7 worm cellular contexts compared by ENCODE assay signal in genomic region chrIII:12456801-12457647, ce11.
TF ChIP-seq lines count a peak whose summit lies in the region.

scav-3 (minus strand) TSS chrIII:12456850.
Y49E10.21 (plus strand) TSS chrIII:12457597.

TF ChIP-seq in whole organism, L1 larva, 84 proteins besides CTCF, POLR2A, EP300 and RAD21 (continues in another document):
- TF ChIP-seq nhr-85 (tag; lab: Kevin White, UChicago) (peak; percentile 74), grh-1 (GFP tag; IDR thresholded peaks at IDR 0.05; lab: Robert Waterston, UW) (no peak), skn-1 (tag; optimal IDR thresholded peaks at IDR 0.05; lab: Kevin White, UChicago) (peak; percentile 34), egl-27 (tag; optimal IDR thresholded peaks at IDR 0.05; lab: Kevin White, UChicago) (no peak), rnt-1 (tag; optimal IDR thresholded peaks at IDR 0.05; lab: Kevin White, UChicago) (no peak), C34B4.2 (tag; optimal IDR thresholded peaks at IDR 0.05; lab: Kevin White, UChicago) (no peak), sox-4 (tag; optimal IDR thresholded peaks at IDR 0.05; lab: Kevin White, UChicago) (no peak), alr-1 (tag; optimal IDR thresholded peaks at IDR 0.05; lab: Kevin White, UChicago; ENCODE audit: borderline replicate concordance) (no peak), lin-39 (tag; optimal IDR thresholded peaks at IDR 0.05; lab: Kevin White, UChicago) (no peak), hlh-4 (tag; optimal IDR thresholded peaks at IDR 0.05; lab: Kevin White, UChicago) (no peak), C04F5.9 (tag; optimal IDR thresholded peaks at IDR 0.05; lab: Kevin White, UChicago) (no peak), aly-2 (tag; optimal IDR thresholded peaks at IDR 0.05; lab: Kevin White, UChicago) (no peak), zip-4 (GFP tag; optimal IDR thresholded peaks at IDR 0.05; lab: Kevin White, UChicago) (no peak), lir-3 (tag; optimal IDR thresholded peaks at IDR 0.05; lab: Kevin White, UChicago; ENCODE audit: poor library complexity) (no peak)

TF ChIP-seq in whole organism, L2 larva, 48 proteins besides CTCF, POLR2A, EP300 and RAD21:
- TF ChIP-seq nhr-129 (tag; optimal IDR thresholded peaks at IDR 0.05; lab: Kevin White, UChicago) (peak; percentile 44), F13H6.1 (tag; optimal IDR thresholded peaks at IDR 0.05; lab: Kevin White, UChicago) (no peak), C34F6.9 (tag; optimal IDR thresholded peaks at IDR 0.05; lab: Kevin White, UChicago) (peak; percentile 70), fos-1 (tag; optimal IDR thresholded peaks at IDR 0.05; lab: Kevin White, UChicago) (peak; percentile 59), skn-1 (tag; optimal IDR thresholded peaks at IDR 0.05; lab: Kevin White, UChicago) (peak; percentile 35), crh-2 (tag; optimal IDR thresholded peaks at IDR 0.05; lab: Kevin White, UChicago) (peak; percentile 52), lsy-2 (tag; optimal IDR thresholded peaks at IDR 0.05; lab: Kevin White, UChicago) (peak in 1 of 2 experiments; percentile 58), nhr-6 (tag; optimal IDR thresholded peaks at IDR 0.05; lab: Kevin White, UChicago) (no peak), sem-4 (tag; optimal IDR thresholded peaks at IDR 0.05; lab: Kevin White, UChicago) (peak; percentile 35), unc-55 (GFP tag; optimal IDR thresholded peaks at IDR 0.05; lab: Kevin White, UChicago) (peak; percentile 28), blmp-1 (tag; optimal IDR thresholded peaks at IDR 0.05; lab: Kevin White, UChicago; ENCODE audit: insufficient read depth) (no peak), gmeb-1 (tag; optimal IDR thresholded peaks at IDR 0.05; lab: Kevin White, UChicago) (peak; percentile 14), Y55F3AM.14 (GFP tag; optimal IDR thresholded peaks at IDR 0.05; lab: Kevin White, UChicago) (no peak)

TF ChIP-seq in whole organism, L3 larva, 47 proteins besides CTCF, POLR2A, EP300 and RAD21 (continues in another document):
- no peak for TF ChIP-seq ceh-82 (tag; optimal IDR thresholded peaks at IDR 0.05; lab: Kevin White, UChicago)
- TF ChIP-seq nhr-237 (tag; optimal IDR thresholded peaks at IDR 0.05; lab: Kevin White, UChicago), result no peak
- TF ChIP-seq nhr-12 (tag; optimal IDR thresholded peaks at IDR 0.05; lab: Kevin White, UChicago), result no peak
- TF ChIP-seq pqm-1 (tag; optimal IDR thresholded peaks at IDR 0.05; lab: Kevin White, UChicago), result peak; percentile 35
- no peak for TF ChIP-seq nhr-77 (tag; optimal IDR thresholded peaks at IDR 0.05; lab: Kevin White, UChicago)
- TF ChIP-seq ceh-28 (tag; optimal IDR thresholded peaks at IDR 0.05; lab: Kevin White, UChicago), result peak; percentile 73
- TF ChIP-seq ztf-4 (tag; optimal IDR thresholded peaks at IDR 0.05; lab: Kevin White, UChicago), result no peak
- TF ChIP-seq unc-62 (GFP tag; optimal IDR thresholded peaks at IDR 0.05; lab: Kevin White, UChicago), result no peak
- TF ChIP-seq tbx-2 (tag; optimal IDR thresholded peaks at IDR 0.05; lab: Kevin White, UChicago), result no peak
- no peak for TF ChIP-seq eor-1 (tag; optimal IDR thresholded peaks at IDR 0.05; lab: Kevin White, UChicago)
- peak; percentile 40 for TF ChIP-seq elt-2 (tag; optimal IDR thresholded peaks at IDR 0.05; lab: Kevin White, UChicago)
- no peak for TF ChIP-seq jun-1 (tag; optimal IDR thresholded peaks at IDR 0.05; lab: Kevin White, UChicago)
- no peak for TF ChIP-seq unc-39 (tag; optimal IDR thresholded peaks at IDR 0.05; lab: Kevin White, UChicago)
- peak; percentile 53 for TF ChIP-seq lin-15B (tag; optimal IDR thresholded peaks at IDR 0.05; lab: Kevin White, UChicago)

TF ChIP-seq in whole organism, L4 larva, 104 proteins besides CTCF, POLR2A, EP300 and RAD21 (continues in another document):
- TF ChIP-seq attf-4 (tag; optimal IDR thresholded peaks at IDR 0.05; lab: Kevin White, UChicago), result no peak
- no peak; the same call in 1 of the 2 replicates for TF ChIP-seq dmd-6 (GFP tag; IDR thresholded peaks at IDR 0.05; lab: Robert Waterston, UW)
- no peak for TF ChIP-seq snpc-4 (tag; optimal IDR thresholded peaks at IDR 0.05; lab: Kevin White, UChicago)
- TF ChIP-seq lin-38 (GFP tag; IDR thresholded peaks at IDR 0.05; lab: Robert Waterston, UW), result peak; percentile 9
- TF ChIP-seq madf-5 (GFP tag; IDR thresholded peaks at IDR 0.05; lab: Robert Waterston, UW), result 0 out of 4 replicates have a peak, but pooled peaks of 1 of the 2 experiments have one; percentile 2
- peak; percentile 26 for TF ChIP-seq unc-130 (GFP tag; optimal IDR thresholded peaks at IDR 0.05; lab: Kevin White, UChicago)
- TF ChIP-seq madf-9 (GFP tag; conservative IDR thresholded peaks at IDR 0.05; lab: Robert Waterston, UW), result no peak
- peak; percentile 69 for TF ChIP-seq nhr-28 (tag; optimal IDR thresholded peaks at IDR 0.05; lab: Kevin White, UChicago)
- peak; percentile 40 for TF ChIP-seq pqm-1 (tag; optimal IDR thresholded peaks at IDR 0.05; lab: Kevin White, UChicago)
- TF ChIP-seq lin-29 (GFP tag; IDR thresholded peaks at IDR 0.05; lab: Robert Waterston, UW), result no peak
- TF ChIP-seq skn-1 (tag; optimal IDR thresholded peaks at IDR 0.05; lab: Kevin White, UChicago), result no peak
- TF ChIP-seq ztf-11 (tag; optimal IDR thresholded peaks at IDR 0.05; lab: Kevin White, UChicago), result no peak
- TF ChIP-seq lsy-2 (tag; optimal IDR thresholded peaks at IDR 0.05; lab: Kevin White, UChicago), result peak in 1 of 2 experiments; percentile 39
- peak; percentile 18 for TF ChIP-seq mxl-3 (GFP tag; optimal IDR thresholded peaks at IDR 0.05; lab: Kevin White, UChicago)

TF ChIP-seq in whole organism, late embryonic, 69 proteins besides CTCF, POLR2A, EP300 and RAD21:
- TF ChIP-seq ceh-31 (tag; optimal IDR thresholded peaks at IDR 0.05; lab: Kevin White, UChicago) (peak; percentile 37), ets-4 (tag; optimal IDR thresholded peaks at IDR 0.05; lab: Kevin White, UChicago) (peak; percentile 43), ahr-1 (tag; optimal IDR thresholded peaks at IDR 0.05; lab: Kevin White, UChicago) (no peak), hlh-30 (tag; optimal IDR thresholded peaks at IDR 0.05; lab: Kevin White, UChicago; ENCODE audit: insufficient read depth) (peak; percentile 75), che-1 (tag; optimal IDR thresholded peaks at IDR 0.05; lab: Kevin White, UChicago) (no peak)

TF ChIP-seq in whole organism, mixed stage, embryonic, 35 proteins besides CTCF, POLR2A, EP300 and RAD21:
- TF ChIP-seq mls-2 (tag; optimal IDR thresholded peaks at IDR 0.05; lab: Kevin White, UChicago) (no peak), nhr-12 (tag; optimal IDR thresholded peaks at IDR 0.05; lab: Kevin White, UChicago) (no peak), ceh-83 (GFP tag; optimal IDR thresholded peaks at IDR 0.05; lab: Kevin White, UChicago) (no peak), unc-120 (tag; optimal IDR thresholded peaks at IDR 0.05; lab: Kevin White, UChicago; ENCODE audit: poor library complexity, severe bottlenecking) (no peak), snpc-4 (tag; optimal IDR thresholded peaks at IDR 0.05; lab: Kevin White, UChicago) (no peak), sptf-1 (tag; optimal IDR thresholded peaks at IDR 0.05; lab: Kevin White, UChicago) (no peak), mep-1 (tag; optimal IDR thresholded peaks at IDR 0.05; lab: Kevin White, UChicago) (peak; percentile 10), unc-39 (tag; optimal IDR thresholded peaks at IDR 0.05; lab: Kevin White, UChicago) (no peak)

TF ChIP-seq in whole organism, young adult, 124 proteins besides CTCF, POLR2A, EP300 and RAD21 (continues in another document):
- TF ChIP-seq Y79H2A.3 (GFP tag; conservative IDR thresholded peaks at IDR 0.05; lab: Robert Waterston, UW) (no peak), ztf-3 (GFP tag; optimal IDR thresholded peaks at IDR 0.05; lab: Kevin White, UChicago) (no peak), F57A8.1 (GFP tag; optimal IDR thresholded peaks at IDR 0.05; lab: Kevin White, UChicago) (no peak), T07F8.4 (tag; optimal IDR thresholded peaks at IDR 0.05; lab: Kevin White, UChicago) (no peak), let-607 (tag; optimal IDR thresholded peaks at IDR 0.05; lab: Kevin White, UChicago) (no peak), D2030.7 (GFP tag; IDR thresholded peaks at IDR 0.05; lab: Robert Waterston, UW) (peak; percentile 57; the same call in 1 of the 2 replicates), cebp-1 (GFP tag; IDR thresholded peaks at IDR 0.05; lab: Robert Waterston, UW) (no peak), cebp-1 (tag; optimal IDR thresholded peaks at IDR 0.05; lab: Kevin White, UChicago) (peak; percentile 51), ceh-79 (tag; optimal IDR thresholded peaks at IDR 0.05; lab: Kevin White, UChicago) (no peak), madf-10 (tag; optimal IDR thresholded peaks at IDR 0.05; lab: Kevin White, UChicago) (no peak), aptf-2 (GFP tag; conservative IDR thresholded peaks at IDR 0.05; lab: Robert Waterston, UW) (no peak), F23B12.7 (tag; optimal IDR thresholded peaks at IDR 0.05; lab: Kevin White, UChicago; ENCODE audit: insufficient read depth) (no peak), lin-54 (GFP tag; optimal IDR thresholded peaks at IDR 0.05; lab: Kevin White, UChicago) (peak; percentile 59), F37B4.10 (GFP tag; IDR thresholded peaks at IDR 0.05; lab: Robert Waterston, UW) (no peak), ceh-91 (GFP tag; IDR thresholded peaks at IDR 0.05; lab: Robert Waterston, UW) (peak; percentile 67; the same call in 1 of the 2 replicates), tbx-9 (tag; optimal IDR thresholded peaks at IDR 0.05; lab: Kevin White, UChicago; ENCODE audit: borderline replicate concordance) (no peak), sea-2 (GFP tag; IDR thresholded peaks at IDR 0.05; lab: Robert Waterston, UW) (no peak), akir-1 (GFP tag; optimal IDR thresholded peaks at IDR 0.05; lab: Kevin White, UChicago) (no peak), nhr-120 (GFP tag; IDR thresholded peaks at IDR 0.05; lab: Robert Waterston, UW) (no peak), cebp-2 (GFP tag; IDR thresholded peaks at IDR 0.05; lab: Robert Waterston, UW) (no peak), F33H1.4 (GFP tag; IDR thresholded peaks at IDR 0.05; lab: Robert Waterston, UW) (peak; percentile 94), ztf-6 (GFP tag; IDR thresholded peaks at IDR 0.05; lab: Robert Waterston, UW) (no peak), hmg-1.2 (GFP tag; IDR thresholded peaks at IDR 0.05; lab: Robert Waterston, UW) (no peak), T26A5.8 (tag; optimal IDR thresholded peaks at IDR 0.05; lab: Kevin White, UChicago) (no peak), sptf-2 (GFP tag; optimal IDR thresholded peaks at IDR 0.05; lab: Kevin White, UChicago) (no peak), hsf-1 (GFP tag; IDR thresholded peaks at IDR 0.05; lab: Robert Waterston, UW) (no peak), dpl-1 (GFP tag; optimal IDR thresholded peaks at IDR 0.05; lab: Kevin White, UChicago) (no peak), ama-1 (optimal IDR thresholded peaks at IDR 0.05; lab: Kevin White, UChicago) (no peak), ama-1 (GFP tag; optimal IDR thresholded peaks at IDR 0.05; lab: Kevin White, UChicago) (no peak), hlh-26 (GFP tag; conservative IDR thresholded peaks at IDR 0.05; lab: Robert Waterston, UW) (no peak), lsl-1 (GFP tag; optimal IDR thresholded peaks at IDR 0.05; lab: Kevin White, UChicago) (peak; percentile 99), attf-5 (GFP tag; optimal IDR thresholded peaks at IDR 0.05; lab: Kevin White, UChicago) (no peak), madf-6 (GFP tag; IDR thresholded peaks at IDR 0.05; lab: Robert Waterston, UW) (peak; percentile 91)
